Fruit fly (Drosophila melanogaster): Measurements from ENCODE around the gene CG11786.

CG11786 gene

dm6 chr3R:25074558-25074964 is 28.4 kb downstream of the CG11786 start, which contains the start of the genes shams and CG11920 (continued):
- TF ChIP-seq tna (GFP tag; IDR thresholded peaks at IDR 0.05; ENCODE audit: partially characterized antibody) (0 out of 2 replicates have a peak, but pooled peaks have one; percentile 37), CG10431 (GFP tag; optimal IDR thresholded peaks at IDR 0.05) (peak; percentile 24), gro (GFP tag; optimal IDR thresholded peaks at IDR 0.05) (peak; percentile 40), dpn (GFP tag; optimal IDR thresholded peaks at IDR 0.05) (peak in 1 of 2 experiments; percentile 6), CG13123 (GFP tag; optimal IDR thresholded peaks at IDR 0.05) (no peak), CG14860 (GFP tag; IDR thresholded peaks at IDR 0.05; ENCODE audit: partially characterized antibody) (peak; percentile 45; the same call in 1 of the 3 replicates), odd (GFP tag; optimal IDR thresholded peaks at IDR 0.05) (no peak), Dll (GFP tag; IDR thresholded peaks at IDR 0.05; ENCODE audit: partially characterized antibody) (peak; percentile 73; the same call in 3 of the 4 replicates), Neu2 (GFP tag; optimal IDR thresholded peaks at IDR 0.05; ENCODE audit: borderline replicate concordance) (no peak), btn (GFP tag; optimal IDR thresholded peaks at IDR 0.05) (no peak), CG4282 (GFP tag; optimal IDR thresholded peaks at IDR 0.05) (no peak), cwo (GFP tag; optimal IDR thresholded peaks at IDR 0.05) (peak; percentile 40), crol (GFP tag; IDR thresholded peaks at IDR 0.05) (no peak), CG30403 (GFP tag; optimal IDR thresholded peaks at IDR 0.05) (peak; percentile 29), CG9609 (GFP tag; optimal IDR thresholded peaks at IDR 0.05) (no peak), Max (GFP tag; optimal IDR thresholded peaks at IDR 0.05) (peak; percentile 68), Sin3A (optimal IDR thresholded peaks at IDR 0.05) (no peak), bbx (GFP tag; IDR thresholded peaks at IDR 0.05; ENCODE audit: partially characterized antibody) (peak; percentile 33; the same call in 1 of the 2 replicates), CG18262 (tag; optimal IDR thresholded peaks at IDR 0.05) (peak; percentile 3), tap (tag; optimal IDR thresholded peaks at IDR 0.05) (no peak), unc-4 (GFP tag; IDR thresholded peaks at IDR 0.05; ENCODE audit: partially characterized antibody) (peak; percentile 67), ranshi (GFP tag; IDR thresholded peaks at IDR 0.05) (no peak), CG8290 (GFP tag; optimal IDR thresholded peaks at IDR 0.05) (peak; percentile 20), CG8290 (tag; optimal IDR thresholded peaks at IDR 0.05) (peak in 1 of 2 experiments; percentile 16), CG11695 (GFP tag; IDR thresholded peaks at IDR 0.05) (no peak), Hsf (GFP tag; optimal IDR thresholded peaks at IDR 0.05) (no peak), MBD-R2 (GFP tag; IDR thresholded peaks at IDR 0.05) (peak; percentile 62; the same call in 1 of the 2 replicates), abd-A (tag; optimal IDR thresholded peaks at IDR 0.05) (no peak), CG8478 (optimal IDR thresholded peaks at IDR 0.05) (no peak), vvl (GFP tag; IDR thresholded peaks at IDR 0.05) (no peak), CG7963 (GFP tag; IDR thresholded peaks at IDR 0.05; ENCODE audit: partially characterized antibody) (peak; percentile 39; the same call in 1 of the 3 replicates), gem (tag; optimal IDR thresholded peaks at IDR 0.05) (peak; percentile 57), en (GFP tag; optimal IDR thresholded peaks at IDR 0.05) (no peak), CG9215 (GFP tag; IDR thresholded peaks at IDR 0.05) (no peak), knrl (GFP tag; IDR thresholded peaks at IDR 0.05; ENCODE audit: partially characterized antibody) (no peak; the same call in 2 of the 3 replicates), CG8924 (tag; optimal IDR thresholded peaks at IDR 0.05) (peak; percentile 88), CG13775 (GFP tag; optimal IDR thresholded peaks at IDR 0.05) (peak; percentile 18), Nf-YB (GFP tag; optimal IDR thresholded peaks at IDR 0.05) (peak; percentile 24), NFAT (GFP tag; IDR thresholded peaks at IDR 0.05) (no peak), inv (GFP tag; IDR thresholded peaks at IDR 0.05; ENCODE audit: partially characterized antibody) (peak; percentile 34; the same call in 1 of the 2 replicates), Blimp-1 (GFP tag; optimal IDR thresholded peaks at IDR 0.05) (no peak), zf30C (GFP tag; optimal IDR thresholded peaks at IDR 0.05) (no peak), CG4617 (GFP tag; optimal IDR thresholded peaks at IDR 0.05; ENCODE audit: borderline replicate concordance) (peak; percentile 60), Vsx1 (GFP tag; optimal IDR thresholded peaks at IDR 0.05) (no peak), twi (tag; optimal IDR thresholded peaks at IDR 0.05) (peak; percentile 45), cas (GFP tag; IDR thresholded peaks at IDR 0.05) (no peak), D19A (tag; optimal IDR thresholded peaks at IDR 0.05) (peak; percentile 20), exex (tag; optimal IDR thresholded peaks at IDR 0.05) (no peak), CG11723 (GFP tag; optimal IDR thresholded peaks at IDR 0.05) (peak; percentile 26), Ets97D (GFP tag; optimal IDR thresholded peaks at IDR 0.05) (peak; percentile 9), Hey (tag; optimal IDR thresholded peaks at IDR 0.05) (no peak)

Data from whole organism, embryonic.